Worm (Caenorhabditis elegans): ENCODE results near the gene mec-15.

ce11 chrII:10288926-10289325 is 49.4 kb upstream of the mec-15 start:
- TF ChIP-seq hpl-2 (GFP tag; optimal IDR thresholded peaks at IDR 0.05), result no peak
- no peak for TF ChIP-seq nhr-28 (tag; optimal IDR thresholded peaks at IDR 0.05)
